Fruit fly (Drosophila melanogaster): Measurements from ENCODE around the gene D2hgdh.

D2hgdh gene

dm6 chrX:2184563-2184962, 43.3 kb downstream of the D2hgdh start, which contains the start of the genes Nmd3 and CG17776 (continued):
- no peak for TF ChIP-seq CG4707 (GFP tag; optimal IDR thresholded peaks at IDR 0.05)
- no peak for TF ChIP-seq rib (GFP tag; IDR thresholded peaks at IDR 0.05)
- TF ChIP-seq CG31388 (GFP tag; optimal IDR thresholded peaks at IDR 0.05): no peak
- TF ChIP-seq lola (GFP tag; optimal IDR thresholded peaks at IDR 0.05): peak in 1 of 3 experiments; percentile 15
- peak; percentile 35; the same call in 1 of the 3 replicates for TF ChIP-seq Opbp (GFP tag; IDR thresholded peaks at IDR 0.05; ENCODE audit: partially characterized antibody)
- TF ChIP-seq CG17912 (GFP tag; optimal IDR thresholded peaks at IDR 0.05): no peak
- peak; percentile 77 for TF ChIP-seq CG2116 (GFP tag; optimal IDR thresholded peaks at IDR 0.05)
- peak; percentile 11 for TF ChIP-seq Side (GFP tag; optimal IDR thresholded peaks at IDR 0.05)
- peak; percentile 63 for TF ChIP-seq hbn (GFP tag; IDR thresholded peaks at IDR 0.05; ENCODE audit: partially characterized antibody)
- TF ChIP-seq Scr (GFP tag; IDR thresholded peaks at IDR 0.05; ENCODE audit: partially characterized antibody): peak; percentile 73
- TF ChIP-seq Med (GFP tag): peak; percentile 71
- no peak for TF ChIP-seq ttk (GFP tag; IDR thresholded peaks at IDR 0.05)
- TF ChIP-seq CG2120 (GFP tag; optimal IDR thresholded peaks at IDR 0.05): peak; percentile 35
- TF ChIP-seq zf30C (GFP tag; optimal IDR thresholded peaks at IDR 0.05): no peak
- no peak for TF ChIP-seq grn (GFP tag; optimal IDR thresholded peaks at IDR 0.05)
- TF ChIP-seq Sry-β (GFP tag; optimal IDR thresholded peaks at IDR 0.05): peak; percentile 95
- peak; percentile 33 for TF ChIP-seq CG17186 (GFP tag; optimal IDR thresholded peaks at IDR 0.05)
- no peak for TF ChIP-seq D19A (tag; optimal IDR thresholded peaks at IDR 0.05)
- no peak for TF ChIP-seq CG12744 (GFP tag; optimal IDR thresholded peaks at IDR 0.05)
- TF ChIP-seq vnd (GFP tag; IDR thresholded peaks at IDR 0.05; ENCODE audit: partially characterized antibody): peak; percentile 83
- no peak for TF ChIP-seq yki (optimal IDR thresholded peaks at IDR 0.05)
- TF ChIP-seq nerfin-2 (GFP tag; IDR thresholded peaks at IDR 0.05; ENCODE audit: partially characterized antibody): peak; percentile 82
- no peak for TF ChIP-seq CG9437 (GFP tag; optimal IDR thresholded peaks at IDR 0.05)
- peak; percentile 79 for TF ChIP-seq Dll (GFP tag; IDR thresholded peaks at IDR 0.05; ENCODE audit: partially characterized antibody)
- TF ChIP-seq HLH4C (GFP tag; IDR thresholded peaks at IDR 0.05; ENCODE audit: partially characterized antibody): peak; percentile 88
- TF ChIP-seq CG15514 (GFP tag; optimal IDR thresholded peaks at IDR 0.05): peak; percentile 64
- peak; percentile 37; the same call in 1 of the 2 replicates for TF ChIP-seq bbx (GFP tag; IDR thresholded peaks at IDR 0.05; ENCODE audit: partially characterized antibody)
- TF ChIP-seq CG11723 (GFP tag; optimal IDR thresholded peaks at IDR 0.05): no peak
- peak; percentile 7 for TF ChIP-seq CG18262 (tag; optimal IDR thresholded peaks at IDR 0.05)
- TF ChIP-seq HLH54F (GFP tag; optimal IDR thresholded peaks at IDR 0.05): no peak
- peak; percentile 45 for TF ChIP-seq CG14710 (tag; optimal IDR thresholded peaks at IDR 0.05)
- TF ChIP-seq lab (GFP tag; optimal IDR thresholded peaks at IDR 0.05): no peak
- peak; percentile 63; the same call in 2 of the 3 replicates for TF ChIP-seq zen2 (GFP tag; IDR thresholded peaks at IDR 0.05; ENCODE audit: partially characterized antibody)
- TF ChIP-seq CG16815 (GFP tag; optimal IDR thresholded peaks at IDR 0.05): no peak
- TF ChIP-seq sqz (GFP tag; optimal IDR thresholded peaks at IDR 0.05): no peak
- peak; percentile 60 for TF ChIP-seq Sin3A (optimal IDR thresholded peaks at IDR 0.05)
- TF ChIP-seq onecut (GFP tag; IDR thresholded peaks at IDR 0.05): 0 out of 2 replicates have a peak, but pooled peaks have one; percentile 6
- TF ChIP-seq trem (tag; optimal IDR thresholded peaks at IDR 0.05): peak; percentile 43
- TF ChIP-seq MTF-1 (GFP tag; optimal IDR thresholded peaks at IDR 0.05; ENCODE audit: borderline replicate concordance): no peak

DNA sequence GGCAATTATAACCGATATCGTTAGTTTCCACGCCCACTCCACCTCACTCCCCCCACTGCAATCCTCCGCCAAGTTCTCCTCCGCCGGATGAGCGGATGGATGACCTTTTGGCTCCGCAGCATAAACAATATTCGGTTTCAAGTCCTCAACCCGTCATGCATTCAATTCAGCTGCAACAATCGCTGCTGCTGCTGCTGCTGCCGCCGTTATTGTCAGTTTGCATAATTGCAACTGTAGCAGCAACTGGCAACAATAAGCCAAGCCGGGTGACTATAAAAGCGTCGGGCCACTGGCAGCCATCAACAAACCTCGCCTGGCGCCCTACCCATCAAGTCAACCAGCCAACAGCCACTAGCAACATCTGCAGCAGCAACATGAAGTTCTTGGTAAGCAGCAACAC, 45.3 kb downstream of the D2hgdh start, which contains the start of gene CG17777:
TSS of gene CG17777 (plus strand) at position 301 of the 400 bp plus-strand sequence.
- TF ChIP-seq CG8281 (tag; optimal IDR thresholded peaks at IDR 0.05) (peak; percentile 59), CG2678 (tag; optimal IDR thresholded peaks at IDR 0.05) (no peak), Abd-B (GFP tag; optimal IDR thresholded peaks at IDR 0.05) (no peak)
